Worm (Caenorhabditis elegans): ENCODE data around the gene F57B1.1.

Gene F57B1.1

ce11 chrV:13161052-13161451, 34.4 kb downstream of the F57B1.1 start:
- TF ChIP-seq nhr-76 (tag; optimal IDR thresholded peaks at IDR 0.05) (no peak), ceh-8 (GFP tag; optimal IDR thresholded peaks at IDR 0.05) (no peak), hlh-4 (tag; optimal IDR thresholded peaks at IDR 0.05) (no peak), Y116A8C.19 (tag; optimal IDR thresholded peaks at IDR 0.05; ENCODE audit: borderline replicate concordance) (no peak), unc-86 (tag; optimal IDR thresholded peaks at IDR 0.05) (no peak), egl-13 (tag; optimal IDR thresholded peaks at IDR 0.05) (no peak), nhr-20 (tag; optimal IDR thresholded peaks at IDR 0.05) (no peak), C04F5.9 (tag; optimal IDR thresholded peaks at IDR 0.05) (no peak), sptf-1 (tag; optimal IDR thresholded peaks at IDR 0.05) (no peak), zip-4 (GFP tag; optimal IDR thresholded peaks at IDR 0.05) (no peak), fkh-4 (tag; optimal IDR thresholded peaks at IDR 0.05; ENCODE audit: borderline replicate concordance) (peak; percentile 56), lin-35 (GFP tag; optimal IDR thresholded peaks at IDR 0.05) (no peak), nhr-12 (tag; optimal IDR thresholded peaks at IDR 0.05) (no peak), ztf-11 (tag; optimal IDR thresholded peaks at IDR 0.05) (no peak), ama-1 (optimal IDR thresholded peaks at IDR 0.05) (no peak), nhr-90 (tag; optimal IDR thresholded peaks at IDR 0.05; ENCODE audit: poor library complexity) (no peak), lin-14 (GFP tag; optimal IDR thresholded peaks at IDR 0.05) (peak; percentile 38), F16B12.6 (tag; optimal IDR thresholded peaks at IDR 0.05) (no peak), dsc-1 (tag; optimal IDR thresholded peaks at IDR 0.05) (peak; percentile 89), aha-1 (tag; optimal IDR thresholded peaks at IDR 0.05) (no peak), lin-39 (tag; optimal IDR thresholded peaks at IDR 0.05) (no peak), ceh-88 (GFP tag; IDR thresholded peaks at IDR 0.05) (no peak), swsn-7 (tag; optimal IDR thresholded peaks at IDR 0.05) (no peak)

ce11 chrV:13157073-13157472, 38.4 kb downstream of the F57B1.1 start:
- TF ChIP-seq fos-1 (tag; optimal IDR thresholded peaks at IDR 0.05) (no peak), efl-1 (optimal IDR thresholded peaks at IDR 0.05) (no peak), efl-1 (GFP tag; optimal IDR thresholded peaks at IDR 0.05 in 1 of 2) (peak in 1 of 2 experiments; percentile 68)

- TF ChIP-seq tlp-1 (tag; optimal IDR thresholded peaks at IDR 0.05) = no peak
- TF ChIP-seq C34B4.2 (tag; optimal IDR thresholded peaks at IDR 0.05) = no peak
- TF ChIP-seq ama-1 (optimal IDR thresholded peaks at IDR 0.05) = no peak
- no peak for TF ChIP-seq pax-3 (tag; optimal IDR thresholded peaks at IDR 0.05)
Measured at ce11 chrV:13154225-13154624, 41.2 kb downstream of the F57B1.1 start.

ce11 chrV:13152575-13152974, 42.9 kb downstream of the F57B1.1 start, which contains the start of gene noca-1:
TSS of gene noca-1 (plus strand) at chrV:13152919.
- TF ChIP-seq mef-2 (tag; optimal IDR thresholded peaks at IDR 0.05) (no peak), efl-1 (optimal IDR thresholded peaks at IDR 0.05) (peak in 1 of 2 experiments; percentile 19), efl-1 (GFP tag; optimal IDR thresholded peaks at IDR 0.05 in 1 of 2) (no peak)

Measured in whole organism, L1 larva.